Fruit fly (Drosophila melanogaster): ENCODE results near the gene mri.

Gene mri

DNA sequence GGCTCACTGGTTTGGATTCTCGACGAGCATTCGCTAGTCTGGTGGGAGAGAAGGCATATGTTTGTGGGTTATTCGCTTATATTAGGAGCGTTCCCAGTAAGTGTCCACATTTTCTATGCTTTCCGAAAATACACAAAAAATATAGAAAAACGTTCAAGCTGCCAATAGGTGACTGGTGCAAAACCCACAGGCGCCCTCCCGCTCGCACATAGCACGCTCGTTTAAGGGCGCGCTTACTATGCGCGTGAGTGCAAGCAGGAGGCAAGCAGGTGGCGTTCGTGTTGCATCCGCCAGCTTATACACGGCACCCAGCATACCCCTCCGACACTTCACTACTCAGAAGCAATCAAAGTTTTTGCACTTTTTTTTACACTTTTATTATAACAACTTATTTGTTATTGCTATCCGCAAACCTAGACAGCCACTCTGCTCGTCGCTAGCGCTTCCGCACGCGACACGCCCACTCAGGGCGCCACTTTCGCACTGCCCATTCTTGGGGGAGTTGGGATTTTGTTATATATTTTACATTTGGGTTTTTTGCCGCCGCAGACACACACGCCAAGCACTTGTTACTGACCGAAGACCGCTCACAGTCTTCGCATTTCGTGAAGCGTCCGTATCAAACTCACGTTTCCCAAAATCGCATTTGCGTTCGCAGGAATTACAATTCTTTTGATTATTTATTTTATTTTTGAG is 776 bp upstream of the mri start (continued):
- TF ChIP-seq oc (tag; optimal IDR thresholded peaks at IDR 0.05), result no peak
- no peak for TF ChIP-seq peb (GFP tag; IDR thresholded peaks at IDR 0.05)
- TF ChIP-seq ci (GFP tag; IDR thresholded peaks at IDR 0.05), result peak; percentile 52; the same call in 1 of the 3 replicates
- no peak for TF ChIP-seq fru (optimal IDR thresholded peaks at IDR 0.05)
- TF ChIP-seq lbe (GFP tag; optimal IDR thresholded peaks at IDR 0.05), result no peak
- TF ChIP-seq CG6272 (GFP tag; IDR thresholded peaks at IDR 0.05), result peak; percentile 62
- TF ChIP-seq chm (GFP tag; IDR thresholded peaks at IDR 0.05), result peak; percentile 68; the same call in 1 of the 2 replicates
- no peak for TF ChIP-seq CG18764 (GFP tag; optimal IDR thresholded peaks at IDR 0.05)
- 0 out of 2 replicates have a peak, but pooled peaks have one; percentile 5 for TF ChIP-seq cas (GFP tag; IDR thresholded peaks at IDR 0.05)
- TF ChIP-seq fd3F (GFP tag; optimal IDR thresholded peaks at IDR 0.05), result no peak
- TF ChIP-seq psq (GFP tag; optimal IDR thresholded peaks at IDR 0.05), result no peak
- TF ChIP-seq fd64A (GFP tag; optimal IDR thresholded peaks at IDR 0.05), result no peak
- peak; percentile 93 for TF ChIP-seq Med (GFP tag)
- TF ChIP-seq lilli (GFP tag; optimal IDR thresholded peaks at IDR 0.05), result no peak
- TF ChIP-seq lov (optimal IDR thresholded peaks at IDR 0.05), result no peak
- peak; percentile 62; the same call in 2 of the 3 replicates for TF ChIP-seq lov (GFP tag; IDR thresholded peaks at IDR 0.05)
- TF ChIP-seq eyg (GFP tag; optimal IDR thresholded peaks at IDR 0.05), result no peak
- no peak for TF ChIP-seq slou (GFP tag; optimal IDR thresholded peaks at IDR 0.05)
- peak; percentile 5; the same call in 2 of the 3 replicates for TF ChIP-seq CG11560 (tag; IDR thresholded peaks at IDR 0.05)
- no peak for TF ChIP-seq CG8089 (GFP tag; optimal IDR thresholded peaks at IDR 0.05)
- TF ChIP-seq CG9437 (GFP tag; optimal IDR thresholded peaks at IDR 0.05), result no peak
- TF ChIP-seq cg (GFP tag; optimal IDR thresholded peaks at IDR 0.05), result no peak
- TF ChIP-seq gsb-n (tag; optimal IDR thresholded peaks at IDR 0.05), result no peak
- no peak for TF ChIP-seq ssp (GFP tag; IDR thresholded peaks at IDR 0.05)
- TF ChIP-seq CG34422 (GFP tag; IDR thresholded peaks at IDR 0.05), result peak; percentile 98
- TF ChIP-seq CG8281 (tag; optimal IDR thresholded peaks at IDR 0.05), result no peak
- no peak for TF ChIP-seq NC2α (GFP tag; optimal IDR thresholded peaks at IDR 0.05)
- peak; percentile 84; the same call in 1 of the 3 replicates for TF ChIP-seq CG2199 (GFP tag; IDR thresholded peaks at IDR 0.05)
- TF ChIP-seq Mes4 (GFP tag; optimal IDR thresholded peaks at IDR 0.05), result no peak
- peak; percentile 33 for TF ChIP-seq E2f2 (GFP tag; IDR thresholded peaks at IDR 0.05)
- TF ChIP-seq pros (GFP tag; optimal IDR thresholded peaks at IDR 0.05), result no peak
- TF ChIP-seq CG13424 (tag; optimal IDR thresholded peaks at IDR 0.05), result peak; percentile 39
- TF ChIP-seq Hand (GFP tag; optimal IDR thresholded peaks at IDR 0.05), result no peak
- TF ChIP-seq CG17186 (GFP tag; optimal IDR thresholded peaks at IDR 0.05), result peak; percentile 7
- TF ChIP-seq zfh2 (GFP tag; optimal IDR thresholded peaks at IDR 0.05), result peak; percentile 25
- peak; percentile 91 for TF ChIP-seq CG8478 (optimal IDR thresholded peaks at IDR 0.05)
- no peak for TF ChIP-seq hkb (optimal IDR thresholded peaks at IDR 0.05)
- 0 out of 2 replicates have a peak, but pooled peaks have one; percentile 33 for TF ChIP-seq hkb (GFP tag; IDR thresholded peaks at IDR 0.05)
- peak; percentile 13 for TF ChIP-seq CG9797 (GFP tag; optimal IDR thresholded peaks at IDR 0.05)
- TF ChIP-seq CG10959 (GFP tag; IDR thresholded peaks at IDR 0.05), result no peak
- peak; percentile 25; the same call in 1 of the 3 replicates for TF ChIP-seq z (GFP tag; IDR thresholded peaks at IDR 0.05)
- TF ChIP-seq otp (GFP tag; IDR thresholded peaks at IDR 0.05), result no peak
- TF ChIP-seq CG10654 (GFP tag; optimal IDR thresholded peaks at IDR 0.05), result no peak
- peak; percentile 2 for TF ChIP-seq gfzf (GFP tag; optimal IDR thresholded peaks at IDR 0.05)
- TF ChIP-seq Sox100B (GFP tag; optimal IDR thresholded peaks at IDR 0.05), result no peak
- TF ChIP-seq btn (GFP tag; optimal IDR thresholded peaks at IDR 0.05), result no peak
- TF ChIP-seq Blimp-1 (GFP tag; optimal IDR thresholded peaks at IDR 0.05), result no peak
- TF ChIP-seq CG33213 (GFP tag; optimal IDR thresholded peaks at IDR 0.05), result no peak
- peak; percentile 21 for TF ChIP-seq CG17912 (GFP tag; optimal IDR thresholded peaks at IDR 0.05)
- no peak for TF ChIP-seq Vsx1 (GFP tag; optimal IDR thresholded peaks at IDR 0.05)
- TF ChIP-seq esg (GFP tag; conservative IDR thresholded peaks at IDR 0.05), result no peak
- no peak for TF ChIP-seq CkIIα-i1 (GFP tag; IDR thresholded peaks at IDR 0.05)

Measured in whole organism, embryonic.